Worm (Caenorhabditis elegans) whole organism, L4/young adult: ENCODE results near the gene mrps-18C.

Experiments used
- W03F9.2 ChIP-seq: fragments of 150-350 bp; optimal IDR thresholded peaks from 2 replicates; lab custom pipeline; 2014; ENCODE audit warnings: missing biosample characterization, missing genetic modification characterization
- him-1 ChIP-seq: sonication (generic microtip); optimal IDR thresholded peaks from 2 replicates; lab custom pipeline; 2016; ENCODE audit warnings: missing genotype, missing genetic modification reagents, missing genetic modification characterization, missing compliant biosample characterization

DNA sequence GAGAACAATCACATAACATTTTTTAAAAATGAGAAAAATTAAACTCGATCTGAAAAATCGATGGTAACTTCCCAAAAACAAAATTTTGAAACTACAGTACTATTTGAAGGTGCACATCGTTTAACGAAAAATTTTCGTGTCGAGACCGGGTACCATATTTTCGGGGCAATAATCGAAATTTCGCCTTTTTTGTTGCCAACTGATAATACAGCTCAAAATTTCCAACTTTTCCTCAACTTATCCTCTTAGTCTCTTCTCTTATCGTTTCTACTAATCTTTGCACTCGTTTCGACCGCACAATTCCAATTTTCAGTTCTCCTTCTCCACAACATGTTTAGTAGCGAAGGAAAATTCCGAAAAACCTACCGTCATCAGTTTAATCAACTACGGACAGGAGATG lies 28.5 kb upstream of the mrps-18C start, which contains the start of gene rom-1:
- TF ChIP-seq him-1 (tag; lab: Kevin White, UChicago) (no peak), W03F9.2 (tag; lab: Kevin White, UChicago) (no peak)
